Worm (Caenorhabditis elegans) whole organism, dauer: ENCODE data around the gene Y47C4A.1.
"Not testable (repeated sequence)": the region's sequence is repeated elsewhere in the genome, so short reads cannot be mapped to it uniquely, and the experiment has no call there.

Experiments
- unc-62 ChIP-seq: sonication (generic microtip); optimal IDR thresholded peaks from 2 replicates; lab custom pipeline; 2017; ENCODE audit warnings: missing biosample characterization, missing genetic modification reagents, missing genetic modification characterization

Y47C4A.1 gene

DNA sequence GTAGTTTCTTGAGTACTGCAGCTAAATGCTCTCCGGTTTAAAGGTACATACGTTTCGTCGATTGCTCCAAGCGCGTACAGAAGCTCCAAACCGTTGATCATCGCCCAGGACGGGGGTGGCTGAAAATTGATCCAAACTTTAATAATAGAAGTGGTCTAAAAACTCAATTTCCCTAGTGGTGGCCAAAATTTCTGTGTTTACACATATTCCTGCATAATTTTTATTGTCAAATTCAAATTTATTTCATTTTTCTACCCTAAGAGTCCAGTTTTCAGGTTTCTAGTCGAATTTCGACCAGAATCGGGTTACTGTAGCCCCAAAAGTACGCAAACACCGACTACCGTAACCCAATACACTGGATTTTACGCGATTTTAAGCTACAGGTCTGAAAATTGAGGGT lies 12.1 kb downstream of the Y47C4A.1 start, which contains the start of gene Y108F1.5:
Gene Y108F1.5, minus strand, starts transcription at position 101 of the 400 bp plus-strand sequence.
- TF ChIP-seq unc-62 (GFP tag; lab: Kevin White, UChicago) = not testable (repeated sequence)

DNA sequence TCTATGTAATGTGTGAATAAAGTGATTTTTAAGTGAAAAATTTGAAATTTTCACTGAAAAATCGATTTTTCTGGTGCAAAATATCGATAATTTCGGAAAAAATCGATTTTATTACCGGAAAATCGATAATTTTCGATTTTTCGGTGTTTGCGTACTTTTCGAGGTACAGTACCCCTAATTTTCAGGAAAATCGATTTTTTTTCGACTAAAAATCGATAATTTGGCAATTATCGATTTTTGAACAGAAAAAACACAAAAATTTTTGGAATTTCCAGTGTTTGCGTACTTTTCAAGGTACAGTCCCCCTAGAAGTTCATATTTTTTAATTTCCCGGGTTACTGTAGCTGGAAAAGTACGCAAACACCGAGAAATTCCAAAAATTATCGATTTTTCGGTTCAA lies 14.5 kb downstream of the Y47C4A.1 start:
- no peak for TF ChIP-seq unc-62 (GFP tag; lab: Kevin White, UChicago)

DNA sequence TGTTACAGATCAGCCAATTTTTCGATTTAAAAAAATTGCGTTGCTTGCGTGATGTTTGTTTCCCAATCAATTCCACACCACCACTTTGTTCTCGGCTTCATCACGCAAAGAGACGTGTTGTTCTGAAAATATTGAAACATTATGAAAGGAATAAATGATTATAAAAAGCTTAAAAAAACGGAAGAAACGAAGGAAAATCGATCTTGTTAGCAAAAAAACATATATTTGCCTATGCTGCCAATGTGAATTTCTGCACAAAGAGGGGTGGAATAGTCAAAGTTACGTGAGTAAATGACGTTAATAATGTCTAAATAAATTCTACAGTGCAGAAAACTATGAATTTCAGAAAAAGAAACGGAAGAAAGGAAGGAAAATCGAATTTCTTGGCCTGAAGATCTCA lies 46.9 kb downstream of the Y47C4A.1 start, which contains the start of gene AC8.10:
Gene AC8.10, minus strand, starts transcription at position 101 of the 400 bp plus-strand sequence.
- not testable (repeated sequence) for TF ChIP-seq unc-62 (GFP tag; lab: Kevin White, UChicago)
